Worm (Caenorhabditis elegans): ENCODE results near the gene R02D3.8.

- TF ChIP-seq W03F9.2 (tag; optimal IDR thresholded peaks at IDR 0.05) (no peak), him-1 (tag; optimal IDR thresholded peaks at IDR 0.05) (no peak)
Observed at ce11 chrIV:291356-291755, 34.4 kb upstream of the R02D3.8 start, which contains the start of gene T21D12.7.
